Fruit fly (Drosophila melanogaster): ENCODE data around the gene Myb.

The Myb gene

DNA sequence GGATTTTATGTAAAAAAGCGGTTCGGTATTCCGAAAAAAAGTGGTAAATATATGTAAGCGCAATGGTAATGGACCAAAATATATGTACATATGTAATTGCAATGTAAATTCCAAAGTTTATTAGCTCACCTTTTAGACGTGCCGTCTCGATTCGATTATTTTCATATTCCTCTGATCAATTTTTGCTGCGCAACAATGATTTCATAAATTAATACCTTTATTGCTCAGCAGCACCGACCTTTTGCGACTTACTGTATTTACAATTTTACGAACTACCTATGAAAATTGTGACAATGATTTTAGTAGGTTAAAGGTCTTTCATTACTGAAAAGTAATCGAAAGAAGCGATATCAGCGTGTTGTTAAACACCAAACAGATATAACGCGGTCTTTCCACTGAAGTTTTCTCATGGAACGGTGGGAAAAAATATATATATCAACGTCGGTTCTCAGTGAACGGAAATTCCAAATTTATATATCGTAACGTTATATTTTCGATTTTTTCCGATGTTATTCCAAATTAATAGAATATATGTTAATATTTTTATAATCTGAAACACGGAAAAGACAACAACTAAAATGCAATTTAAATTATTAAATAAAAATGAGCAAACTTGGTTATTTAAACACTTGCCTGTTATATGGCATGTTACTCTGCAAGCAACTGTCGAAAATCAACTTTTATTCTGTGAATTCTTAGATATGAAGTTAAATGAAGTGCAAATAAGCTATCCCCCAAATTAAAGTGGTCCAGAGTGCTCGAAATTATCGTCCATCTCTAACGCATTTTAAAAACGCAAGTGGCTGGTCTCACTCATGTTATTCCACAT lies 32.4 kb upstream of the Myb start, which contains the start of the genes MSBP and CG15916 (continued):
- TF ChIP-seq Hr3 (GFP tag; optimal IDR thresholded peaks at IDR 0.05) (peak; percentile 22), CG8765 (GFP tag; IDR thresholded peaks at IDR 0.05) (no peak), scrt (GFP tag; optimal IDR thresholded peaks at IDR 0.05) (no peak), zf30C (GFP tag; optimal IDR thresholded peaks at IDR 0.05) (no peak), caup (GFP tag; optimal IDR thresholded peaks at IDR 0.05; ENCODE audit: severe bottlenecking) (no peak), mirr (GFP tag; optimal IDR thresholded peaks at IDR 0.05) (no peak), CG15696 (tag; optimal IDR thresholded peaks at IDR 0.05) (peak; percentile 12), Camta (GFP tag; optimal IDR thresholded peaks at IDR 0.05) (no peak), Doc2 (GFP tag; IDR thresholded peaks at IDR 0.05) (no peak), CG6254 (GFP tag; optimal IDR thresholded peaks at IDR 0.05) (no peak), Ets65A (GFP tag) (no peak), tna (GFP tag; IDR thresholded peaks at IDR 0.05; ENCODE audit: partially characterized antibody) (no peak), Blimp-1 (GFP tag; optimal IDR thresholded peaks at IDR 0.05) (no peak), Hmr (GFP tag; optimal IDR thresholded peaks at IDR 0.05) (peak; percentile 32), Sox100B (GFP tag; optimal IDR thresholded peaks at IDR 0.05) (peak; percentile 21), nerfin-2 (GFP tag; IDR thresholded peaks at IDR 0.05; ENCODE audit: partially characterized antibody) (no peak), phol (tag; optimal IDR thresholded peaks at IDR 0.05) (peak; percentile 70), wek (GFP tag; optimal IDR thresholded peaks at IDR 0.05) (no peak), CG18764 (GFP tag; optimal IDR thresholded peaks at IDR 0.05) (no peak), Mad (GFP tag; optimal IDR thresholded peaks at IDR 0.05) (no peak), CG8924 (tag; optimal IDR thresholded peaks at IDR 0.05) (peak; percentile 27), CG12769 (tag; optimal IDR thresholded peaks at IDR 0.05) (no peak), Rx (GFP tag; IDR thresholded peaks at IDR 0.05) (no peak), Hr39 (optimal IDR thresholded peaks at IDR 0.05) (no peak), ttk (GFP tag; IDR thresholded peaks at IDR 0.05) (no peak), CG31441 (GFP tag; IDR thresholded peaks at IDR 0.05) (peak; percentile 59; the same call in 1 of the 2 replicates), CG18599 (GFP tag; optimal IDR thresholded peaks at IDR 0.05) (peak; percentile 13), CG10274 (GFP tag; optimal IDR thresholded peaks at IDR 0.05) (no peak), CG12659 (GFP tag; optimal IDR thresholded peaks at IDR 0.05) (peak; percentile 46), mld (GFP tag; IDR thresholded peaks at IDR 0.05; ENCODE audit: partially characterized antibody) (no peak), CG7963 (GFP tag; IDR thresholded peaks at IDR 0.05; ENCODE audit: partially characterized antibody) (no peak), sisA (GFP tag; IDR thresholded peaks at IDR 0.05) (no peak), mam (GFP tag; optimal IDR thresholded peaks at IDR 0.05) (no peak), sima (GFP tag; optimal IDR thresholded peaks at IDR 0.05) (no peak), CG11504 (tag; optimal IDR thresholded peaks at IDR 0.05) (no peak), toy (GFP tag; IDR thresholded peaks at IDR 0.05) (no peak), CG3281 (GFP tag; optimal IDR thresholded peaks at IDR 0.05) (no peak), HLH3B (GFP tag; IDR thresholded peaks at IDR 0.05) (no peak), dpn (GFP tag; optimal IDR thresholded peaks at IDR 0.05) (no peak), CG7786 (GFP tag; optimal IDR thresholded peaks at IDR 0.05) (no peak), CG16815 (GFP tag; optimal IDR thresholded peaks at IDR 0.05) (peak; percentile 26), Kr (GFP tag; optimal IDR thresholded peaks at IDR 0.05) (no peak), ase (GFP tag; IDR thresholded peaks at IDR 0.05) (no peak), wor (GFP tag; IDR thresholded peaks at IDR 0.05) (no peak), ind (GFP tag; optimal IDR thresholded peaks at IDR 0.05) (peak; percentile 38), Awh (GFP tag; IDR thresholded peaks at IDR 0.05) (no peak), CG10565 (GFP tag; optimal IDR thresholded peaks at IDR 0.05) (no peak), row (GFP tag; IDR thresholded peaks at IDR 0.05) (peak; percentile 64), CG6654 (GFP tag; optimal IDR thresholded peaks at IDR 0.05) (no peak)
